Fruit fly (Drosophila melanogaster) whole organism, embryonic: ENCODE data around the gene drl.

Experiments used
- Blimp-1 ChIP-seq: fragments of 200-800 bp; sonication (Bioruptor generic); optimal IDR thresholded peaks from 3 replicates; lab custom pipeline; 2018; ENCODE audit warnings: missing biosample characterization, missing genetic modification characterization, mild to moderate bottlenecking, moderate library complexity, missing genetic modification reagents
- CG10979 ChIP-seq: fragments of 200-800 bp; sonication (Bioruptor generic); optimal IDR thresholded peaks from 2 replicates; lab custom pipeline; 2018; ENCODE audit warnings: missing biosample characterization, mild to moderate bottlenecking, missing genetic modification characterization, moderate library complexity
- CG11695 ChIP-seq: fragments of 200-800 bp; sonication (Bioruptor generic); IDR thresholded peaks from 3 replicates; pipeline ENCODE4 v1.3.6; 2022; ENCODE audit warnings: missing biosample characterization, missing genetic modification characterization
- CG15269 ChIP-seq: fragments of 200-800 bp; sonication (Bioruptor generic); optimal IDR thresholded peaks from 2 replicates; lab custom pipeline; 2018; ENCODE audit warnings: missing biosample characterization, mild to moderate bottlenecking, missing genetic modification characterization, moderate library complexity
- CG15601 ChIP-seq: fragments of 200-800 bp; sonication (Bioruptor generic); optimal IDR thresholded peaks from 3 replicates; lab custom pipeline; 2019; ENCODE audit warnings: missing biosample characterization, mild to moderate bottlenecking, missing genetic modification characterization, moderate library complexity
- CG17385 ChIP-seq: fragments of 200-800 bp; sonication (Bioruptor generic); optimal IDR thresholded peaks from 3 replicates; lab custom pipeline; 2018; ENCODE audit warnings: missing biosample characterization, mild to moderate bottlenecking, missing genetic modification characterization
- CG18262 ChIP-seq: fragments of 200-800 bp; optimal IDR thresholded peaks from 3 replicates; lab custom pipeline; 2019; ENCODE audit warnings: missing biosample characterization, mild to moderate bottlenecking, missing genetic modification characterization, moderate library complexity
- CG2678 ChIP-seq: fragments of 200-800 bp; sonication (Bioruptor generic); optimal IDR thresholded peaks from 3 replicates; lab custom pipeline; 2019; ENCODE audit warnings: missing biosample characterization, mild to moderate bottlenecking, missing genetic modification characterization, moderate library complexity
- CG2712 ChIP-seq: fragments of 200-800 bp; optimal IDR thresholded peaks from 3 replicates; lab custom pipeline; 2019; ENCODE audit warnings: missing biosample characterization, mild to moderate bottlenecking, missing genetic modification characterization, moderate library complexity
- CG3838 ChIP-seq: fragments of 200-800 bp; sonication (Bioruptor generic); optimal IDR thresholded peaks from 3 replicates; lab custom pipeline; 2016; ENCODE audit warnings: missing biosample characterization, missing genetic modification characterization
- CG4360 ChIP-seq: fragments of 200-800 bp; sonication (Bioruptor generic); IDR thresholded peaks from 2 replicates; pipeline ENCODE4 v1.3.6; 2022; ENCODE audit warnings: missing biosample characterization, missing genetic modification characterization
- CG9215 ChIP-seq: fragments of 200-800 bp; sonication (Bioruptor generic); IDR thresholded peaks from 2 replicates; pipeline ENCODE4 v1.3.6; 2022; ENCODE audit warnings: missing biosample characterization, missing genetic modification characterization
- CHES-1-like ChIP-seq: fragments of 200-800 bp; sonication (Bioruptor generic); optimal IDR thresholded peaks from 2 replicates; lab custom pipeline; 2016; ENCODE audit warnings: missing biosample characterization, missing genetic modification characterization
- Dll ChIP-seq: fragments of 200-800 bp; sonication (Bioruptor generic); IDR thresholded peaks from 4 replicates; pipeline ENCODE4 v1.3.6; 2022; ENCODE audit warnings: missing biosample characterization, missing genetic modification characterization; ENCODE audit not compliant: partially characterized antibody
- Drgx ChIP-seq: fragments of 200-800 bp; sonication (Bioruptor generic); IDR thresholded peaks from 2 replicates; pipeline ENCODE4 v1.3.6; 2022; ENCODE audit warnings: missing biosample characterization, missing genetic modification characterization
- E2f2 ChIP-seq: fragments of 200-800 bp; sonication (Bioruptor generic); IDR thresholded peaks from 2 replicates; pipeline ENCODE4 v1.3.6; 2022; ENCODE audit warnings: missing biosample characterization, missing genetic modification characterization
- Gug ChIP-seq: fragments of 200-800 bp; sonication (Bioruptor generic); IDR thresholded peaks from 4 replicates; pipeline ENCODE4 v1.3.6; 2022; ENCODE audit warnings: missing biosample characterization, missing genetic modification characterization
- HHEX ChIP-seq: fragments of 200-800 bp; sonication (Bioruptor generic); optimal IDR thresholded peaks from 3 replicates; lab custom pipeline; 2017; ENCODE audit warnings: missing biosample characterization, mild to moderate bottlenecking, missing genetic modification characterization, missing genetic modification reagents
- Nf-YC ChIP-seq: fragments of 200-800 bp; optimal IDR thresholded peaks from 3 replicates; lab custom pipeline; 2019; ENCODE audit warnings: missing biosample characterization, mild to moderate bottlenecking, missing genetic modification characterization, moderate library complexity
- Oaz ChIP-seq: fragments of 200-800 bp; sonication (Bioruptor generic); IDR thresholded peaks from 2 replicates; pipeline ENCODE4 v1.3.6; 2022; ENCODE audit warnings: missing biosample characterization, missing genetic modification characterization
- PHDP ChIP-seq: fragments of 200-800 bp; sonication (Bioruptor generic); optimal IDR thresholded peaks from 3 replicates; lab custom pipeline; 2018; ENCODE audit warnings: missing biosample characterization, mild to moderate bottlenecking, missing genetic modification characterization, moderate library complexity
- Rfx ChIP-seq: fragments of 200-800 bp; sonication (Bioruptor generic); IDR thresholded peaks from 2 replicates; pipeline ENCODE4 v1.3.6; 2022; ENCODE audit warnings: missing biosample characterization, missing genetic modification characterization
- Rx ChIP-seq: fragments of 200-800 bp; sonication (Bioruptor generic); IDR thresholded peaks from 2 replicates; pipeline ENCODE4 v1.3.6; 2022; ENCODE audit warnings: missing biosample characterization, missing genetic modification characterization
- ac ChIP-seq: fragments of 200-800 bp; sonication (Bioruptor generic); optimal IDR thresholded peaks from 3 replicates; lab custom pipeline; 2017; ENCODE audit warnings: missing biosample characterization, mild to moderate bottlenecking, missing genetic modification characterization
- br ChIP-seq: fragments of >200 bp; optimal IDR thresholded peaks from 2 replicates; lab custom pipeline; 2017
- btn ChIP-seq: fragments of 200-800 bp; sonication (Bioruptor generic); optimal IDR thresholded peaks from 2 replicates; lab custom pipeline; 2016; ENCODE audit warnings: missing biosample characterization, missing genetic modification characterization
- chinmo ChIP-seq: fragments of 200-800 bp; sonication (Bioruptor generic); IDR thresholded peaks from 4 replicates; pipeline ENCODE4 v1.3.6; 2022; ENCODE audit warnings: missing biosample characterization, missing genetic modification characterization; ENCODE audit not compliant: partially characterized antibody
- chm ChIP-seq: fragments of 200-800 bp; sonication (Bioruptor generic); IDR thresholded peaks from 2 replicates; pipeline ENCODE4 v1.3.6; 2022; ENCODE audit warnings: missing biosample characterization, missing genetic modification characterization
- da ChIP-seq: fragments of 200-800 bp; sonication (Bioruptor generic); optimal IDR thresholded peaks from 2 replicates; lab custom pipeline; 2016; ENCODE audit warnings: missing biosample characterization, missing genetic modification characterization
- dmrt11E ChIP-seq: fragments of 200-800 bp; sonication (Bioruptor generic); optimal IDR thresholded peaks from 3 replicates; lab custom pipeline; 2018; ENCODE audit warnings: missing biosample characterization, mild to moderate bottlenecking, missing genetic modification characterization, moderate library complexity
- dpn ChIP-seq, 2 experiments: fragments of 200-800 bp; sonication (Bioruptor generic); optimal IDR thresholded peaks; 3 replicates each; lab custom pipeline; 2016; ENCODE audit warnings: missing biosample characterization in 2 of 2, missing genetic modification characterization in 2 of 2
- dysf ChIP-seq: fragments of 200-800 bp; sonication (Bioruptor generic); IDR thresholded peaks from 3 replicates; pipeline ENCODE4 v1.3.6; 2022; ENCODE audit warnings: missing biosample characterization, missing genetic modification characterization
- gem ChIP-seq: fragments of 200-800 bp; sonication (Bioruptor generic); optimal IDR thresholded peaks from 2 replicates; lab custom pipeline; 2019; ENCODE audit warnings: missing biosample characterization, mild to moderate bottlenecking, missing genetic modification characterization, moderate library complexity
- grau ChIP-seq: fragments of 200-800 bp; optimal IDR thresholded peaks from 3 replicates; lab custom pipeline; 2019; ENCODE audit warnings: missing biosample characterization, mild to moderate bottlenecking, missing genetic modification characterization, moderate library complexity
- gsb ChIP-seq: fragments of 200-800 bp; sonication (Bioruptor generic); IDR thresholded peaks from 2 replicates; pipeline ENCODE4 v1.3.6; 2022; ENCODE audit warnings: missing biosample characterization, missing genetic modification characterization
- gt ChIP-seq: fragments of 200-800 bp; sonication (Bioruptor generic); IDR thresholded peaks from 2 replicates; pipeline ENCODE4 v1.3.6; 2022; ENCODE audit warnings: missing biosample characterization, missing genetic modification characterization
- kni ChIP-seq: fragments of 200-800 bp; sonication (Bioruptor generic); optimal IDR thresholded peaks from 3 replicates; lab custom pipeline; 2017; ENCODE audit warnings: mild to moderate bottlenecking, missing biosample characterization, missing genetic modification reagents, missing genetic modification characterization
- lbe ChIP-seq: fragments of 200-800 bp; sonication (Bioruptor generic); optimal IDR thresholded peaks from 2 replicates; lab custom pipeline; 2016; ENCODE audit warnings: missing biosample characterization, mild to moderate bottlenecking, missing genetic modification characterization
- lilli ChIP-seq: fragments of 200-800 bp; sonication (Bioruptor generic); optimal IDR thresholded peaks from 3 replicates; lab custom pipeline; 2016; ENCODE audit warnings: missing biosample characterization, missing genetic modification characterization
- mld ChIP-seq: fragments of 200-800 bp; sonication (Bioruptor generic); IDR thresholded peaks from 3 replicates; pipeline ENCODE4 v1.3.6; 2022; ENCODE audit warnings: missing biosample characterization, missing genetic modification characterization; ENCODE audit not compliant: partially characterized antibody
- nmo ChIP-seq: fragments of 200-800 bp; sonication (Bioruptor generic); optimal IDR thresholded peaks from 2 replicates; lab custom pipeline; 2018; ENCODE audit warnings: missing biosample characterization, mild to moderate bottlenecking, missing genetic modification characterization, moderate library complexity
- pho ChIP-seq: fragments of 200-800 bp; sonication (Bioruptor generic); optimal IDR thresholded peaks from 2 replicates; lab custom pipeline; 2016; ENCODE audit warnings: missing biosample characterization, missing genetic modification characterization
- prd ChIP-seq, 3 experiments: fragments of >200 bp in 2 of 3; fragments of 200-800 bp in 1 of 3; sonication (Bioruptor generic) in 1 of 3; optimal IDR thresholded peaks in 2 of 3; IDR thresholded peaks in 1 of 3; 2 replicates in 2 of 3; 3 replicates in 1 of 3; pipeline versions ENCODE4 v1.3.6 to Lab custom; 2017 to 2022; ENCODE audit warnings: missing biosample characterization in 1 of 3, missing genetic modification characterization in 1 of 3
- pum ChIP-seq: fragments of 200-800 bp; sonication (Bioruptor generic); optimal IDR thresholded peaks from 2 replicates; lab custom pipeline; 2016; ENCODE audit warnings: missing biosample characterization, missing genetic modification characterization
- salm ChIP-seq: fragments of 200-800 bp; sonication (Bioruptor generic); optimal IDR thresholded peaks from 2 replicates; lab custom pipeline; 2018; ENCODE audit warnings: missing biosample characterization, mild to moderate bottlenecking, missing genetic modification characterization
- slou ChIP-seq: fragments of 200-800 bp; sonication (Bioruptor generic); optimal IDR thresholded peaks from 3 replicates; lab custom pipeline; 2016; ENCODE audit warnings: missing biosample characterization, missing genetic modification characterization
- ssp ChIP-seq: fragments of 200-800 bp; sonication (Bioruptor generic); IDR thresholded peaks from 2 replicates; pipeline ENCODE4 v1.3.6; 2022; ENCODE audit warnings: missing biosample characterization, missing genetic modification characterization
- stc ChIP-seq: fragments of 200-800 bp; sonication (Bioruptor generic); IDR thresholded peaks from 2 replicates; pipeline ENCODE4 v1.3.6; 2022; ENCODE audit warnings: missing biosample characterization, missing genetic modification characterization
- vvl ChIP-seq: fragments of 200-800 bp; sonication (Bioruptor generic); IDR thresholded peaks from 2 replicates; pipeline ENCODE4 v1.3.6; 2022; ENCODE audit warnings: missing biosample characterization, missing genetic modification characterization
- wor ChIP-seq: fragments of 200-800 bp; sonication (Bioruptor generic); IDR thresholded peaks from 2 replicates; pipeline ENCODE4 v1.3.6; 2022; ENCODE audit warnings: missing biosample characterization, missing genetic modification characterization

Gene drl

DNA sequence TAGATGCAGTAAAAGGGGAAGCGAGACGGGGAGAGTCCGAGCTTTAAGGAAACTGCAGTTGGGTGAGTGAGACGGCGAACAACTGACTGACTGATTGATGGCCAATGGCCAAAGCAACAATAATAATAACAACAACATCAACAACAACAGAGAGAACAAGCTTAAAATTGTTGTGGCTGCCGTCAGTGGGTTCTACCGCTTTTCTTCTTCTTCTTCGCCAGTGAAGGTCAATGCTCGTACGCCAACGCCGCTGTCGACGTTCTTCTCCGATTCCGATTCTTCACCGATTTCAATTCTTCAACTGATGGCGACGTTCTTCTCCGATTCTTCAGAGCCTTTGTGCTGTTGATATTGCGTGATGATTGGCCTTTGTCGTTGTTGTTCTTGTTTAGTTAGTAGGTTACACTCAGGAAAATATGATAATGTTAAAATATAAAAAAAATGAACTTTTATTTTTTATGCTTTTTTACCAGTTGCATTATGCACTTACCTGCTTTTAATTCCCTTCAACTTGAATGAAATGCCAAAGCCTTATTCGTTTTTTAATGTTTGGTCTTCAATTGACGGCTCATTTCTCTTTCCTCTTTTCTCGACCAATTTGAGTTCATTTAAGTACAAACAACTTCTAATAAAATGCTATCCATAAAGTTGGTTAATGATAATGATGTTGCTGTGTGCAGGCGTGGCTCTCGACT lies 47.8 kb upstream of the drl start:
- no peak for TF ChIP-seq gt (GFP tag; lab: Robert Waterston, UW)
- TF ChIP-seq salm (tag; lab: Kevin White, UChicago), result no peak
- no peak for TF ChIP-seq stc (GFP tag; lab: Robert Waterston, UW)
- TF ChIP-seq chinmo (GFP tag; lab: Robert Waterston, UW), result peak; percentile 85
- TF ChIP-seq btn (GFP tag; lab: Kevin White, UChicago), result no peak
- TF ChIP-seq dysf, result 0 out of 3 replicates have a peak, but pooled peaks have one; percentile 26
- no peak for TF ChIP-seq chm (GFP tag; lab: Robert Waterston, UW)
- TF ChIP-seq kni, result peak; percentile 2
- TF ChIP-seq CG3838 (GFP tag; lab: Kevin White, UChicago), result no peak
- no peak for TF ChIP-seq Gug
- TF ChIP-seq CG10979 (tag; lab: Kevin White, UChicago), result peak; percentile 27
- no peak for TF ChIP-seq Nf-YC (tag; lab: Kevin White, UChicago)
- peak; percentile 37 for TF ChIP-seq Blimp-1 (GFP tag; lab: Kevin White, UChicago)
- TF ChIP-seq lilli, result peak; percentile 41
- TF ChIP-seq br (lab: Kevin White, UChicago), result no peak
- no peak for TF ChIP-seq mld (GFP tag; lab: Robert Waterston, UW)
- TF ChIP-seq E2f2 (GFP tag; lab: Robert Waterston, UW), result no peak
- no peak for TF ChIP-seq gsb (GFP tag; lab: Robert Waterston, UW)
- peak; percentile 42 for TF ChIP-seq CG17385 (GFP tag; lab: Kevin White, UChicago)
- TF ChIP-seq CHES-1-like, result no peak
- no peak for TF ChIP-seq nmo (GFP tag; lab: Kevin White, UChicago)
- TF ChIP-seq Oaz (GFP tag; lab: Robert Waterston, UW), result no peak
- TF ChIP-seq Drgx, result peak; percentile 40
- TF ChIP-seq lbe (GFP tag; lab: Kevin White, UChicago), result peak; percentile 58
- TF ChIP-seq grau (tag; lab: Kevin White, UChicago), result peak; percentile 17
- peak; percentile 20; the same call in 1 of the 2 replicates for TF ChIP-seq ssp (GFP tag; lab: Robert Waterston, UW)
- TF ChIP-seq vvl (GFP tag; lab: Robert Waterston, UW), result peak; percentile 13; the same call in 1 of the 2 replicates
- TF ChIP-seq CG9215, result no peak
- TF ChIP-seq gem, result peak; percentile 53
- peak; percentile 24 for TF ChIP-seq CG15269 (tag; lab: Kevin White, UChicago)
- TF ChIP-seq pum (GFP tag; lab: Kevin White, UChicago), result no peak
- peak; percentile 22 for TF ChIP-seq PHDP
- TF ChIP-seq prd (optimal IDR thresholded peaks at IDR 0.05; lab: Kevin White, UChicago), result no peak
- TF ChIP-seq prd (GFP tag; IDR thresholded peaks at IDR 0.05; lab: Robert Waterston, UW), result 0 out of 3 replicates have a peak, but pooled peaks have one; percentile 16
- TF ChIP-seq wor, result no peak
- TF ChIP-seq CG2712, result peak; percentile 21
- TF ChIP-seq Dll (GFP tag; lab: Robert Waterston, UW), result no peak
- TF ChIP-seq CG2678 (tag; lab: Kevin White, UChicago), result peak; percentile 16
- TF ChIP-seq CG15601 (tag; lab: Kevin White, UChicago), result no peak
- TF ChIP-seq pho, result no peak
- 0 out of 2 replicates have a peak, but pooled peaks have one; percentile 9 for TF ChIP-seq CG4360 (GFP tag; lab: Robert Waterston, UW)
- no peak for TF ChIP-seq slou (GFP tag; lab: Kevin White, UChicago)
- TF ChIP-seq Rfx (GFP tag; lab: Robert Waterston, UW), result 0 out of 2 replicates have a peak, but pooled peaks have one; percentile 26
- TF ChIP-seq ac (GFP tag; lab: Kevin White, UChicago), result no peak
- no peak for TF ChIP-seq dpn (GFP tag; optimal IDR thresholded peaks at IDR 0.05; lab: Kevin White, UChicago)
- peak; percentile 4 for TF ChIP-seq HHEX (GFP tag; lab: Kevin White, UChicago)
- TF ChIP-seq Rx, result no peak
- peak; percentile 47; the same call in 1 of the 3 replicates for TF ChIP-seq CG11695 (GFP tag; lab: Robert Waterston, UW)
- peak; percentile 27 for TF ChIP-seq dmrt11E (tag; lab: Kevin White, UChicago)
- peak; percentile 30 for TF ChIP-seq CG18262 (tag; lab: Kevin White, UChicago)
- TF ChIP-seq da (GFP tag; lab: Kevin White, UChicago), result no peak
